Worm (Caenorhabditis elegans): ENCODE data around the gene pdhk-2.

ce11 chrIII:8697268-8697907, 43.8 kb downstream of the pdhk-2 start:
- TF ChIP-seq him-1 (tag; optimal IDR thresholded peaks at IDR 0.05), result no peak
- TF ChIP-seq dao-5 (tag; optimal IDR thresholded peaks at IDR 0.05), result no peak
- no peak for TF ChIP-seq W03F9.2 (tag; optimal IDR thresholded peaks at IDR 0.05)
